Fruit fly (Drosophila melanogaster): ENCODE measurements around the gene CG13255.

The CG13255 gene

DNA sequence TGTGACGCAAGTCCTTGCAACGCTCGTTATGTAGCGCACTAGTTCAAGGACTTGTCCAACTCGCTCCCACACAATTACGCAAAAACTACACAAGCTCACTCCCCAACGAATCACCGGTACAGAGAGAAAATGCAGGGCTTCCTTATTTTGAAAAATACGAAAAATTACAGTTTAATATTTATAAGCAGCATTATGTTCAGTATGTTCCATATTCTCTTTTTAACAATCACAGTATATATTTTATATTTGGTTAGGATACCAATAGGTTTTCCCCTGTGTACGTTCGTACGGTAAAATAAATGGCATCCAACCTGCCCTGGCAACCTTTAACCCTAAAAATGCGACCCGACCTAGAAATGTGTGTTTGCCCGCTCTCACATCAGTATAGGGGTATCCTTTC lies 46.7 kb downstream of the CG13255 start:
- TF ChIP-seq psq (optimal IDR thresholded peaks at IDR 0.05) (no peak), usp (GFP tag; optimal IDR thresholded peaks at IDR 0.05) (no peak), EcR (GFP tag; optimal IDR thresholded peaks at IDR 0.05) (no peak), Dll (optimal IDR thresholded peaks at IDR 0.05) (no peak), CG8478 (optimal IDR thresholded peaks at IDR 0.05) (no peak), pan (optimal IDR thresholded peaks at IDR 0.05) (no peak)

DNA sequence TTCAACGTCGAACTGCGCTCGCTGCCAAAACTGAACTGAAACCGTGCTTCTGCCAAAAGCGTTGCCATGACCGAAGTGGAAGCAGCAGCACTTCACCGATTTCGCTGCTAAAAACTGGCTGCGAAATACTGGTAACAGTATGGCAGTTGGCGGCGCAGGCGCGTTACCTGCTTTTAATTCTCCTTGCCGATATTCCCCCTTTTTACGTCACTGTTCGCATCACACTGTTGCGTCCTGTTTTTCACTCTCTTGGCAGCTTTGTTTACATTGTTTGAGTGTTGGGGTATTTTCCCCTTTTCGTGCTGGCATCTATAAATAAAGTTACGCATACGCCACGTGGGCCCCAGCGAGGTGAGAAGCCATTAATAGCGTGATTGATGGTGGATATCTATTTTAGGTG lies 47.9 kb downstream of the CG13255 start, which contains the start of gene CG32432:
TSS of gene CG32432 (minus strand) at position 17 of the 400 bp plus-strand sequence.
- TF ChIP-seq CG8478 (optimal IDR thresholded peaks at IDR 0.05): no peak

All from whole organism.